Fruit fly (Drosophila melanogaster): ENCODE results near the gene CG11444.
A peak's percentile ranks its signal among the peaks of the same experiment; 100 is the strongest.

The CG11444 gene

dm6 chrX:4540430-4540932 lies 13.7 kb downstream of the CG11444 start, which contains the start of the genes rb and CHOp24 (continued):
- TF ChIP-seq wek (GFP tag; optimal IDR thresholded peaks at IDR 0.05): no peak
- no peak for TF ChIP-seq CG10462 (GFP tag; optimal IDR thresholded peaks at IDR 0.05)
- no peak for TF ChIP-seq CG16815 (GFP tag; optimal IDR thresholded peaks at IDR 0.05)
- no peak for TF ChIP-seq CG12299 (tag; optimal IDR thresholded peaks at IDR 0.05)
- peak; percentile 22 for TF ChIP-seq nom (GFP tag; optimal IDR thresholded peaks at IDR 0.05)
- TF ChIP-seq BEAF-32 (GFP tag; optimal IDR thresholded peaks at IDR 0.05): peak; percentile 92
- TF ChIP-seq CG17361 (GFP tag; IDR thresholded peaks at IDR 0.05): no peak
- no peak for TF ChIP-seq H2.0 (GFP tag; IDR thresholded peaks at IDR 0.05)
- TF ChIP-seq CG1603 (tag; optimal IDR thresholded peaks at IDR 0.05): no peak
- TF ChIP-seq CG4730 (GFP tag; IDR thresholded peaks at IDR 0.05): no peak
- no peak for TF ChIP-seq CG2889 (GFP tag; IDR thresholded peaks at IDR 0.05)
- TF ChIP-seq MTF-1 (GFP tag; optimal IDR thresholded peaks at IDR 0.05; ENCODE audit: borderline replicate concordance): no peak
- no peak for TF ChIP-seq z (GFP tag; IDR thresholded peaks at IDR 0.05)
- no peak for TF ChIP-seq Dbx (GFP tag; IDR thresholded peaks at IDR 0.05)
- TF ChIP-seq fu2 (GFP tag; optimal IDR thresholded peaks at IDR 0.05): no peak
- peak; percentile 8 for TF ChIP-seq CG12391 (tag; optimal IDR thresholded peaks at IDR 0.05)
- TF ChIP-seq trem (tag; optimal IDR thresholded peaks at IDR 0.05): peak; percentile 79
- TF ChIP-seq CG6689 (GFP tag; IDR thresholded peaks at IDR 0.05): no peak
- TF ChIP-seq CG14667 (GFP tag; IDR thresholded peaks at IDR 0.05): no peak
- TF ChIP-seq CG3995 (GFP tag; optimal IDR thresholded peaks at IDR 0.05): peak; percentile 77
- TF ChIP-seq CG15011 (GFP tag; optimal IDR thresholded peaks at IDR 0.05): no peak
- no peak for TF ChIP-seq CG9727 (GFP tag; optimal IDR thresholded peaks at IDR 0.05)
- peak; percentile 47 for TF ChIP-seq CG17359 (tag; optimal IDR thresholded peaks at IDR 0.05)
- TF ChIP-seq gem (tag; optimal IDR thresholded peaks at IDR 0.05): no peak
- TF ChIP-seq fd96Cb (tag; optimal IDR thresholded peaks at IDR 0.05): no peak
- no peak for TF ChIP-seq CG12769 (tag; optimal IDR thresholded peaks at IDR 0.05)
- no peak for TF ChIP-seq CG15073 (GFP tag; optimal IDR thresholded peaks at IDR 0.05)
- TF ChIP-seq pho (GFP tag; optimal IDR thresholded peaks at IDR 0.05): peak; percentile 23
- no peak for TF ChIP-seq CG2712 (tag; optimal IDR thresholded peaks at IDR 0.05)
- TF ChIP-seq NFAT (GFP tag; IDR thresholded peaks at IDR 0.05): no peak
- TF ChIP-seq Taf1 (GFP tag; IDR thresholded peaks at IDR 0.05): no peak
- no peak for TF ChIP-seq nau (GFP tag; optimal IDR thresholded peaks at IDR 0.05)
- TF ChIP-seq CG14050 (GFP tag; IDR thresholded peaks at IDR 0.05): no peak
- TF ChIP-seq cwo (GFP tag; optimal IDR thresholded peaks at IDR 0.05): no peak
- no peak for TF ChIP-seq CG15269 (tag; optimal IDR thresholded peaks at IDR 0.05)
- TF ChIP-seq Hmx (GFP tag; optimal IDR thresholded peaks at IDR 0.05): no peak
- no peak for TF ChIP-seq vvl (GFP tag; IDR thresholded peaks at IDR 0.05)
- no peak for TF ChIP-seq sug (tag; optimal IDR thresholded peaks at IDR 0.05)
- TF ChIP-seq HmgD (GFP tag; optimal IDR thresholded peaks at IDR 0.05): peak; percentile 21
- no peak for TF ChIP-seq lov (optimal IDR thresholded peaks at IDR 0.05)
- no peak for TF ChIP-seq lov (GFP tag; IDR thresholded peaks at IDR 0.05)
- no peak for TF ChIP-seq fd102C (GFP tag; optimal IDR thresholded peaks at IDR 0.05)
- TF ChIP-seq pum (GFP tag; optimal IDR thresholded peaks at IDR 0.05): peak; percentile 32
- no peak for TF ChIP-seq CG4360 (GFP tag; IDR thresholded peaks at IDR 0.05)
- no peak for TF ChIP-seq CG1832 (GFP tag; optimal IDR thresholded peaks at IDR 0.05)
- no peak for TF ChIP-seq Drgx (GFP tag; IDR thresholded peaks at IDR 0.05)
- peak; percentile 34 for TF ChIP-seq CTCF (GFP tag; optimal IDR thresholded peaks at IDR 0.05)
- 0 out of 2 replicates have a peak, but pooled peaks have one; percentile 13 for TF ChIP-seq CG6272 (GFP tag; IDR thresholded peaks at IDR 0.05)
- TF ChIP-seq slou (GFP tag; optimal IDR thresholded peaks at IDR 0.05): no peak
- no peak for TF ChIP-seq Awh (GFP tag; IDR thresholded peaks at IDR 0.05)
- TF ChIP-seq oc (tag; optimal IDR thresholded peaks at IDR 0.05): no peak
- no peak for TF ChIP-seq Gsc (GFP tag; IDR thresholded peaks at IDR 0.05)
- TF ChIP-seq CrebB (tag; optimal IDR thresholded peaks at IDR 0.05): no peak

Measured in whole organism, embryonic.